Fruit fly (Drosophila melanogaster) whole organism, embryonic: ENCODE results near the gene CheA7a.

ENCODE experiments used
- CG15269 ChIP-seq: fragments of 200-800 bp; sonication (Bioruptor generic); optimal IDR thresholded peaks from 2 replicates; lab custom pipeline; 2018; ENCODE audit warnings: missing biosample characterization, mild to moderate bottlenecking, missing genetic modification characterization, moderate library complexity
- CG15479 ChIP-seq: fragments of 200-800 bp; sonication (Bioruptor generic); optimal IDR thresholded peaks from 3 replicates; lab custom pipeline; 2019; ENCODE audit warnings: missing biosample characterization, mild to moderate bottlenecking, missing genetic modification characterization, moderate library complexity
- CG2678 ChIP-seq: fragments of 200-800 bp; sonication (Bioruptor generic); optimal IDR thresholded peaks from 3 replicates; lab custom pipeline; 2019; ENCODE audit warnings: missing biosample characterization, mild to moderate bottlenecking, missing genetic modification characterization, moderate library complexity
- CG4424 ChIP-seq: fragments of 200-800 bp; sonication (Bioruptor generic); optimal IDR thresholded peaks from 3 replicates; lab custom pipeline; 2016; ENCODE audit warnings: missing biosample characterization, missing genetic modification characterization
- CG5245 ChIP-seq: fragments of 200-800 bp; sonication (Bioruptor generic); optimal IDR thresholded peaks from 3 replicates; lab custom pipeline; 2016; ENCODE audit warnings: missing biosample characterization, missing genetic modification characterization
- Camta ChIP-seq: fragments of 200-800 bp; sonication (Bioruptor generic); optimal IDR thresholded peaks from 2 replicates; lab custom pipeline; 2016; ENCODE audit warnings: missing biosample characterization, missing genetic modification characterization
- cato ChIP-seq: fragments of 200-800 bp; sonication (Bioruptor generic); optimal IDR thresholded peaks from 2 replicates; lab custom pipeline; 2016; ENCODE audit warnings: missing biosample characterization, missing genetic modification characterization, borderline replicate concordance
- crol ChIP-seq: fragments of 200-800 bp; sonication (Bioruptor generic); IDR thresholded peaks from 2 replicates; pipeline ENCODE4 v1.3.6; 2022; ENCODE audit warnings: missing biosample characterization, missing genetic modification characterization
- lola ChIP-seq, 3 experiments: fragments of >200 bp in 2 of 3; fragments of 200-800 bp in 1 of 3; sonication (Bioruptor generic) in 1 of 3; optimal IDR thresholded peaks; 2 replicates each; lab custom pipeline; 2017 to 2019; ENCODE audit warnings: missing biosample characterization in 3 of 3, missing genetic modification characterization in 3 of 3, mild to moderate bottlenecking in 1 of 3, moderate library complexity in 1 of 3
- run ChIP-seq: fragments of 200-800 bp; sonication (Bioruptor generic); optimal IDR thresholded peaks from 3 replicates; lab custom pipeline; 2018; ENCODE audit warnings: missing biosample characterization, mild to moderate bottlenecking, missing genetic modification characterization
- shn ChIP-seq: fragments of 200-800 bp; sonication (Bioruptor generic); optimal IDR thresholded peaks from 3 replicates; lab custom pipeline; 2016; ENCODE audit warnings: missing biosample characterization, missing genetic modification characterization
- usp ChIP-seq: fragments of >200 bp; optimal IDR thresholded peaks from 2 replicates; lab custom pipeline; 2017; ENCODE audit warnings: missing biosample characterization, missing genetic modification characterization

DNA sequence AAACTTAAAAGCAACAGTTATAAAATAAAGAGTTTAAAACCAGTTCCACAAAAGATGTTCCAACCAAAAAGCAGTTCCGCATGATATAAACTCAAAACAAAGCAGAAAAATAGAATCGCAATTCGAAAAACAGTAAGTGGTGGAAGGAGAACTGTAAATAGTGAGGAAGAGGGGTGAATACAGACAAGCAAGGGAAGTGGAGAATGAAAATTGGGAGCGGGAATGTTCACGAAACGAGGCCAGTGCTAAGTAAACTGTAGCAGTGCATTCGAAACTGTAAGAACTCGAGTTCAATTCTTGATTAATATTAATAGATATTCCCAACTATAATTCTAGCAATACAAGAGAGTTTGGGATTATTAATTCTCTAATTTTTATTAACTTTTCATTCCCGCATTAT, 40.0 kb upstream of the CheA7a start:
- no peak for TF ChIP-seq shn (GFP tag; lab: Kevin White, UChicago)
- TF ChIP-seq cato: no peak
- TF ChIP-seq CG15479 (GFP tag; lab: Kevin White, UChicago): no peak
- TF ChIP-seq run (tag; lab: Kevin White, UChicago): no peak
- TF ChIP-seq CG4424: no peak
- no peak for TF ChIP-seq usp (GFP tag; lab: Kevin White, UChicago)
- TF ChIP-seq Camta: no peak
- no peak for TF ChIP-seq CG2678 (tag; lab: Kevin White, UChicago)
- no peak for TF ChIP-seq CG5245 (GFP tag; lab: Kevin White, UChicago)
- TF ChIP-seq lola (GFP tag; optimal IDR thresholded peaks at IDR 0.05; lab: Kevin White, UChicago): no peak
- TF ChIP-seq crol (GFP tag; lab: Robert Waterston, UW): peak; percentile 84
- TF ChIP-seq CG15269 (tag; lab: Kevin White, UChicago): no peak
